Fruit fly (Drosophila melanogaster): ENCODE results near the gene Ugt37C2.
A peak's percentile ranks its signal among the peaks of the same experiment; 100 is the strongest.

The Ugt37C2 gene

dm6 chr2L:16843336-16843735 is 49.3 kb downstream of the Ugt37C2 start:
- no peak for TF ChIP-seq CG9139 (GFP tag; optimal IDR thresholded peaks at IDR 0.05)
- peak; percentile 4 for TF ChIP-seq CG7368 (GFP tag; optimal IDR thresholded peaks at IDR 0.05)
- peak; percentile 50 for TF ChIP-seq CG3919 (GFP tag; optimal IDR thresholded peaks at IDR 0.05)
- no peak for TF ChIP-seq CG8632 (GFP tag; optimal IDR thresholded peaks at IDR 0.05)
- TF ChIP-seq acj6 (GFP tag; optimal IDR thresholded peaks at IDR 0.05), result peak; percentile 21
- TF ChIP-seq svp (GFP tag), result peak; percentile 70
- no peak for TF ChIP-seq dac (GFP tag; optimal IDR thresholded peaks at IDR 0.05)
- no peak for TF ChIP-seq CG11902 (GFP tag; optimal IDR thresholded peaks at IDR 0.05)
- TF ChIP-seq Hr4 (GFP tag; optimal IDR thresholded peaks at IDR 0.05), result peak; percentile 24
- peak; percentile 21 for TF ChIP-seq CG32006 (GFP tag; optimal IDR thresholded peaks at IDR 0.05)
- no peak for TF ChIP-seq salr (GFP tag; optimal IDR thresholded peaks at IDR 0.05)
- TF ChIP-seq topi (GFP tag; optimal IDR thresholded peaks at IDR 0.05), result peak; percentile 65
- no peak for TF ChIP-seq CG8319 (GFP tag; optimal IDR thresholded peaks at IDR 0.05)
- TF ChIP-seq Hr38 (GFP tag; optimal IDR thresholded peaks at IDR 0.05), result no peak
- no peak for TF ChIP-seq CG16779 (tag; optimal IDR thresholded peaks at IDR 0.05)
- no peak for TF ChIP-seq Eip93F (GFP tag; optimal IDR thresholded peaks at IDR 0.05)
- TF ChIP-seq fd59A (GFP tag; optimal IDR thresholded peaks at IDR 0.05), result no peak
- TF ChIP-seq fkh (GFP tag; optimal IDR thresholded peaks at IDR 0.05), result no peak
- TF ChIP-seq CG10631 (GFP tag; optimal IDR thresholded peaks at IDR 0.05), result no peak
- TF ChIP-seq CG4318 (GFP tag; optimal IDR thresholded peaks at IDR 0.05), result no peak
- TF ChIP-seq Sox14 (GFP tag; optimal IDR thresholded peaks at IDR 0.05), result peak; percentile 39
- peak; percentile 50; the same call in 1 of the 2 replicates for TF ChIP-seq CG15336 (GFP tag; IDR thresholded peaks at IDR 0.05)
- no peak; the same call in 2 of the 3 replicates for TF ChIP-seq CG6163 (GFP tag; IDR thresholded peaks at IDR 0.05)
- no peak for TF ChIP-seq CG3032 (tag; optimal IDR thresholded peaks at IDR 0.05)
- no peak for TF ChIP-seq CG11762 (GFP tag; optimal IDR thresholded peaks at IDR 0.05; ENCODE audit: insufficient read depth)
- peak; percentile 35 for TF ChIP-seq CG34406 (GFP tag; optimal IDR thresholded peaks at IDR 0.05)
- peak; percentile 48 for TF ChIP-seq CG6276 (GFP tag; optimal IDR thresholded peaks at IDR 0.05)
- TF ChIP-seq dsx (GFP tag; optimal IDR thresholded peaks at IDR 0.05; ENCODE audit: poor library complexity, severe bottlenecking), result no peak
- TF ChIP-seq Sox102F (GFP tag; optimal IDR thresholded peaks at IDR 0.05), result peak; percentile 61
- TF ChIP-seq Ets96B (tag; optimal IDR thresholded peaks at IDR 0.05), result no peak
- no peak for TF ChIP-seq Blimp-1 (GFP tag; optimal IDR thresholded peaks at IDR 0.05)
- TF ChIP-seq Gug (GFP tag; IDR thresholded peaks at IDR 0.05), result peak; percentile 22; the same call in 1 of the 2 replicates
- TF ChIP-seq Lpt (GFP tag; optimal IDR thresholded peaks at IDR 0.05), result no peak
- peak; percentile 66 for TF ChIP-seq Hr39 (GFP tag; optimal IDR thresholded peaks at IDR 0.05)
- TF ChIP-seq CG8119 (GFP tag; IDR thresholded peaks at IDR 0.05), result peak; percentile 33; the same call in 1 of the 3 replicates
- no peak for TF ChIP-seq vri (GFP tag; optimal IDR thresholded peaks at IDR 0.05)
- TF ChIP-seq achi (GFP tag; optimal IDR thresholded peaks at IDR 0.05), result peak; percentile 32
- no peak for TF ChIP-seq spab (GFP tag; optimal IDR thresholded peaks at IDR 0.05)
- TF ChIP-seq Smox (GFP tag; optimal IDR thresholded peaks at IDR 0.05), result peak; percentile 54
- no peak for TF ChIP-seq CG6808 (GFP tag; optimal IDR thresholded peaks at IDR 0.05)
- TF ChIP-seq ss (GFP tag; optimal IDR thresholded peaks at IDR 0.05), result no peak
- peak; percentile 46 for TF ChIP-seq CG31627 (GFP tag; optimal IDR thresholded peaks at IDR 0.05)
- TF ChIP-seq esn (GFP tag; optimal IDR thresholded peaks at IDR 0.05), result peak; percentile 72
- TF ChIP-seq eg (GFP tag; IDR thresholded peaks at IDR 0.05), result peak; percentile 48; the same call in 1 of the 3 replicates
- TF ChIP-seq OdsH (GFP tag; optimal IDR thresholded peaks at IDR 0.05), result peak; percentile 42
- no peak for TF ChIP-seq CG10669 (GFP tag; optimal IDR thresholded peaks at IDR 0.05)
- TF ChIP-seq pdm3 (GFP tag; optimal IDR thresholded peaks at IDR 0.05), result peak; percentile 17
- no peak for TF ChIP-seq CG6854 (GFP tag; optimal IDR thresholded peaks at IDR 0.05)
- TF ChIP-seq Sox15 (GFP tag; optimal IDR thresholded peaks at IDR 0.05), result peak; percentile 10
- peak; percentile 16 for TF ChIP-seq Ets21C (GFP tag; optimal IDR thresholded peaks at IDR 0.05)
- TF ChIP-seq Eip78C (GFP tag), result peak; percentile 62
- peak; percentile 69 for TF ChIP-seq cyc (GFP tag; optimal IDR thresholded peaks at IDR 0.05)
